Worm (Caenorhabditis elegans) whole organism, L4 larva: Measurements from ENCODE around the gene F47E1.4.
"Not testable (repeated sequence)": the region's sequence is repeated elsewhere in the genome, so short reads cannot be mapped to it uniquely, and the experiment has no call there.

Source experiments
- ZK337.2 ChIP-seq: fragments of 200-800 bp; sonication (Bioruptor generic); IDR thresholded peaks from 2 replicates; pipeline ENCODE4 v1.3.6; 2022; ENCODE audit warnings: missing genetic modification reagents, missing genetic modification characterization, missing compliant biosample characterization
- nhr-77 ChIP-seq: fragments of 150-350 bp; optimal IDR thresholded peaks from 2 replicates; lab custom pipeline; 2014; ENCODE audit warnings: missing biosample characterization, missing genetic modification characterization
- zip-2 ChIP-seq: fragments of 150-350 bp; optimal IDR thresholded peaks from 2 replicates; lab custom pipeline; 2014; ENCODE audit warnings: missing biosample characterization, missing genetic modification characterization

DNA sequence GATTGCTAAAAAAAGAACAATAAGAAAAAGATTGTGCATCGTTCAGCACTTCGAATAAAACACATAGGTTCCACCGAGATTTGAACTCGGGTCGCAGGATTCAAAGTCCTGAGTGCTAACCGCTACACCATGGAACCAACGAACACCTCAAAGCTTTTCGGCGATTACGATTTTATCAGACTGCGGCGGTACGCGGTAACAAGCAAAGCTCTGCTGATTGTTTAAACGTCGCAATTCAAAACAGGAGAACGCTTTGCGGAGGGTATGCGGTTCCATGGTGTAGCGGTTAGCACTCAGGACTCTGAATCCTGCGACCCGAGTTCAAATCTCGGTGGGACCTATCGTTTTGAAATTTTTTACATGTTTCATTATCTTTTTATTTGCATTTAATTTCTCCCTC lies 27.9 kb downstream of the F47E1.4 start:
- TF ChIP-seq zip-2; nhr-77 (tag; lab: Kevin White, UChicago); ZK337.2: not testable (repeated sequence)
